Fruit fly (Drosophila melanogaster): Measurements from ENCODE around the gene Dhc36C.

DNA sequence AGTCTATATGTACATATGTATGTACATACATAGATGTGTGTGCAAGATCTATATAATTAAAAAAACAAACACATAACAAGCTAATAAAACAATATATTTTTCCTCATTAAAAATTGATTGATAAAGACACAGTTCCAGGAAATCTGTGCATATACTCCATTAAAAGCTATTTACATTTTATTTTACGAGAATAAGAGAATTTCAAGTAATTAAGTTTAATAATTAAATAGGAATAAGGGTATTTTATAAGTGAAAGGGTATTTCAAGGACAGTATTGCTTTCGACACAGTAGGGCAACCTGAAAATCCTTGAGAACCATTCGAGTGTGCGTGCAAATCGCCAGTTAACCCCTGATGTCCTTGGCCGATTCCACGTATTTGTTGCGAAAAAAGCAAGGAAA is 48.6 kb upstream of the Dhc36C start, which contains the start of gene CG5050:
- no peak for TF ChIP-seq bab1 (GFP tag; optimal IDR thresholded peaks at IDR 0.05)
- no peak for TF ChIP-seq pad (GFP tag; optimal IDR thresholded peaks at IDR 0.05)

Measured in whole organism, adult.